Worm (Caenorhabditis elegans) whole organism, L2 larva: ENCODE results near the gene Y110A2AL.2.

ENCODE experiments used
- C34F6.9 ChIP-seq: fragments of 150-350 bp; optimal IDR thresholded peaks from 2 replicates; lab custom pipeline; 2014; ENCODE audit warnings: missing biosample characterization, missing genetic modification characterization
- F13H6.1 ChIP-seq: sonication (generic microtip); optimal IDR thresholded peaks from 2 replicates; lab custom pipeline; 2016; ENCODE audit warnings: missing genetic modification characterization, missing compliant biosample characterization
- ZK546.5 ChIP-seq: sonication (generic microtip); optimal IDR thresholded peaks from 2 replicates; lab custom pipeline; 2017; ENCODE audit warnings: missing biosample characterization, missing genetic modification characterization
- alr-1 ChIP-seq: fragments of 150-350 bp; optimal IDR thresholded peaks from 2 replicates; lab custom pipeline; 2014; ENCODE audit warnings: missing biosample characterization, missing genetic modification characterization
- aly-2 ChIP-seq: fragments of 150-350 bp; optimal IDR thresholded peaks from 2 replicates; lab custom pipeline; 2014; ENCODE audit warnings: missing biosample characterization, missing genetic modification characterization
- ama-1 ChIP-seq: fragments of 150-350 bp; optimal IDR thresholded peaks from 2 replicates; lab custom pipeline; 2018; ENCODE audit warnings: inconsistent platforms
- blmp-1 ChIP-seq: sonication (generic microtip); optimal IDR thresholded peaks from 2 replicates; lab custom pipeline; 2017; ENCODE audit warnings: missing genetic modification characterization, mild to moderate bottlenecking, missing compliant biosample characterization, antibody characterized with exemption, moderate library complexity; ENCODE audit not compliant: insufficient read depth
- ceh-16 ChIP-seq: fragments of 150-350 bp; optimal IDR thresholded peaks from 2 replicates; lab custom pipeline; 2014; ENCODE audit warnings: missing biosample characterization, missing genetic modification characterization
- ceh-82 ChIP-seq: fragments of 150-350 bp; optimal IDR thresholded peaks from 2 replicates; lab custom pipeline; 2014; ENCODE audit warnings: missing biosample characterization, missing genetic modification characterization
- crh-2 ChIP-seq: sonication (generic microtip); optimal IDR thresholded peaks from 2 replicates; lab custom pipeline; 2017; ENCODE audit warnings: missing biosample characterization, missing genetic modification characterization
- dmd-4 ChIP-seq: sonication (generic microtip); optimal IDR thresholded peaks from 2 replicates; lab custom pipeline; 2017; ENCODE audit warnings: missing biosample characterization, missing genetic modification characterization
- egl-27 ChIP-seq: sonication (generic microtip); optimal IDR thresholded peaks from 3 replicates; lab custom pipeline; 2017; ENCODE audit warnings: missing biosample characterization, missing genetic modification reagents, missing genetic modification characterization
- elt-1 ChIP-seq: fragments of 150-350 bp; optimal IDR thresholded peaks from 2 replicates; lab custom pipeline; 2014; ENCODE audit warnings: missing biosample characterization, missing genetic modification characterization
- elt-3 ChIP-seq: sonication (generic microtip); optimal IDR thresholded peaks from 2 replicates; lab custom pipeline; 2017; ENCODE audit warnings: missing biosample characterization, missing genetic modification characterization
- gmeb-1 ChIP-seq: fragments of 150-350 bp; optimal IDR thresholded peaks from 2 replicates; lab custom pipeline; 2014; ENCODE audit warnings: missing biosample characterization, missing genetic modification characterization
- lin-11 ChIP-seq: fragments of 150-350 bp; sonication (generic microtip); optimal IDR thresholded peaks from 2 replicates; lab custom pipeline; 2014; ENCODE audit warnings: missing biosample characterization, missing genetic modification characterization, inconsistent platforms, mixed read lengths
- lin-13 ChIP-seq: fragments of 150-350 bp; optimal IDR thresholded peaks from 2 replicates; lab custom pipeline; 2014; ENCODE audit warnings: missing biosample characterization, missing genetic modification reagents, missing genetic modification characterization
- lsy-2 ChIP-seq, 2 experiments: fragments of 150-350 bp in 1 of 2; sonication (generic microtip) in 1 of 2; optimal IDR thresholded peaks; 2 replicates each; lab custom pipeline; 2014 to 2017; ENCODE audit warnings: missing biosample characterization in 2 of 2, missing genetic modification characterization in 2 of 2
- mab-5 ChIP-seq: fragments of 150-350 bp; optimal IDR thresholded peaks from 2 replicates; lab custom pipeline; 2014; ENCODE audit warnings: missing biosample characterization, missing genetic modification characterization
- mbf-1 ChIP-seq: sonication (generic microtip); optimal IDR thresholded peaks from 2 replicates; lab custom pipeline; 2017; ENCODE audit warnings: missing biosample characterization, missing genetic modification characterization
- mdl-1 ChIP-seq, 2 experiments: fragments of 150-350 bp in 1 of 2; sonication (generic microtip) in 1 of 2; optimal IDR thresholded peaks; 2 replicates each; lab custom pipeline; 2017; ENCODE audit warnings: missing biosample characterization in 2 of 2, missing genetic modification characterization in 2 of 2
- nhr-11 ChIP-seq: fragments of 150-350 bp; optimal IDR thresholded peaks from 2 replicates; lab custom pipeline; 2014; ENCODE audit warnings: missing biosample characterization, missing genetic modification characterization
- nhr-129 ChIP-seq: fragments of 150-350 bp; optimal IDR thresholded peaks from 2 replicates; lab custom pipeline; 2014; ENCODE audit warnings: missing biosample characterization, missing genetic modification characterization
- nhr-21 ChIP-seq: fragments of 150-350 bp; optimal IDR thresholded peaks from 2 replicates; lab custom pipeline; 2014; ENCODE audit warnings: missing biosample characterization, missing genetic modification characterization
- nhr-6 ChIP-seq: fragments of 150-350 bp; optimal IDR thresholded peaks from 2 replicates; lab custom pipeline; 2014; ENCODE audit warnings: missing biosample characterization, missing genetic modification characterization
- nhr-77 ChIP-seq: fragments of 150-350 bp; optimal IDR thresholded peaks from 2 replicates; lab custom pipeline; 2014; ENCODE audit warnings: missing biosample characterization, missing genetic modification characterization
- peb-1 ChIP-seq: fragments of 150-350 bp; optimal IDR thresholded peaks from 2 replicates; lab custom pipeline; 2014; ENCODE audit warnings: missing biosample characterization, missing genetic modification characterization
- sem-4 ChIP-seq: fragments of 150-350 bp; optimal IDR thresholded peaks from 2 replicates; lab custom pipeline; 2014; ENCODE audit warnings: missing biosample characterization, missing genetic modification reagents, missing genetic modification characterization
- skn-1 ChIP-seq: sonication (generic microtip); optimal IDR thresholded peaks from 2 replicates; lab custom pipeline; 2017; ENCODE audit warnings: missing biosample characterization, missing genetic modification characterization
- sma-3 ChIP-seq: sonication (generic microtip); optimal IDR thresholded peaks from 2 replicates; lab custom pipeline; 2016; ENCODE audit warnings: missing genetic modification reagents, missing genetic modification characterization, missing compliant biosample characterization
- snpc-4 ChIP-seq: fragments of 150-350 bp; optimal IDR thresholded peaks from 2 replicates; lab custom pipeline; 2014; ENCODE audit warnings: missing biosample characterization, missing genetic modification characterization
- unc-39 ChIP-seq: fragments of 150-350 bp; optimal IDR thresholded peaks from 2 replicates; lab custom pipeline; 2014; ENCODE audit warnings: missing biosample characterization, missing genetic modification characterization
- unc-55 ChIP-seq: fragments of 150-350 bp; sonication (generic microtip); optimal IDR thresholded peaks from 3 replicates; lab custom pipeline; 2014; ENCODE audit warnings: missing biosample characterization, missing genetic modification reagents, missing genetic modification characterization
- unc-62 ChIP-seq: fragments of 150-350 bp; optimal IDR thresholded peaks from 2 replicates; lab custom pipeline; 2014; ENCODE audit warnings: missing biosample characterization, missing genetic modification reagents, missing genetic modification characterization
- zag-1 ChIP-seq: fragments of 150-350 bp; optimal IDR thresholded peaks from 2 replicates; lab custom pipeline; 2014; ENCODE audit warnings: missing biosample characterization, missing genetic modification characterization
- ztf-1 ChIP-seq: fragments of 200-800 bp; sonication (Bioruptor generic); conservative IDR thresholded peaks from 2 replicates; pipeline ENCODE4 v1.3.6; 2022; ENCODE audit warnings: missing genetic modification characterization, missing compliant biosample characterization
- ztf-11 ChIP-seq: sonication (generic microtip); optimal IDR thresholded peaks from 2 replicates; lab custom pipeline; 2017; ENCODE audit warnings: missing biosample characterization, missing genetic modification characterization

Y110A2AL.2 gene

DNA sequence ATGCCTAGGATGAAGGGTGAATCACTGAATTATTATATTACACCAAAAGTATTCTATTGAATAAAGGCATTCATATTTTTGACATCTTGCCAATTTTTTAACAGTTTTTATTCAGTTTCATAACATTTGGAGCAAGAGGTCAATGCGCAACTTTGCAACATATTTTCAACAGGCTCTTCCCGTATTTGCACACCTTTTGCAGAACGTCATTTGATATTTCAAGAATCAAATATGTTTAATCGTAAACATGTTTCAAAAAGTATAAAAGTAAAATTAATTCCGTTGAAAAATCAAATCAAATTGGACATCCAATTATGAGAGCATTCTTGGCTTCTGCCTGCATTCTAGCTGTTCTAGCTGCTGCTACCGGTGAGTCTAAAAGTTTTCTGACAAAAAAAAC, at the start of gene Y110A2AL.2:
Gene Y110A2AL.2, plus strand, starts transcription at position 301 of the 400 bp plus-strand sequence.
- TF ChIP-seq mdl-1 (tag; optimal IDR thresholded peaks at IDR 0.05; lab: Kevin White, UChicago) = no peak
- no peak for TF ChIP-seq ceh-82
- TF ChIP-seq nhr-77 (tag; lab: Kevin White, UChicago) = no peak
- TF ChIP-seq crh-2 = no peak
- no peak for TF ChIP-seq mab-5 (tag; lab: Kevin White, UChicago)
- no peak for TF ChIP-seq zag-1 (tag; lab: Kevin White, UChicago)
- TF ChIP-seq F13H6.1 = no peak
- TF ChIP-seq nhr-6 = no peak
- no peak for TF ChIP-seq ZK546.5
- TF ChIP-seq elt-1 (tag; lab: Kevin White, UChicago) = no peak
- TF ChIP-seq egl-27 (tag; lab: Kevin White, UChicago) = no peak
- no peak for TF ChIP-seq dmd-4
- no peak for TF ChIP-seq nhr-21
- TF ChIP-seq sma-3 = no peak
- no peak for TF ChIP-seq ceh-16 (tag; lab: Kevin White, UChicago)
- TF ChIP-seq unc-39 (tag; lab: Kevin White, UChicago) = no peak
- TF ChIP-seq snpc-4 (tag; lab: Kevin White, UChicago) = no peak
- TF ChIP-seq blmp-1 (tag; lab: Kevin White, UChicago) = no peak
- TF ChIP-seq lsy-2 (tag; optimal IDR thresholded peaks at IDR 0.05; lab: Kevin White, UChicago) = no peak

DNA sequence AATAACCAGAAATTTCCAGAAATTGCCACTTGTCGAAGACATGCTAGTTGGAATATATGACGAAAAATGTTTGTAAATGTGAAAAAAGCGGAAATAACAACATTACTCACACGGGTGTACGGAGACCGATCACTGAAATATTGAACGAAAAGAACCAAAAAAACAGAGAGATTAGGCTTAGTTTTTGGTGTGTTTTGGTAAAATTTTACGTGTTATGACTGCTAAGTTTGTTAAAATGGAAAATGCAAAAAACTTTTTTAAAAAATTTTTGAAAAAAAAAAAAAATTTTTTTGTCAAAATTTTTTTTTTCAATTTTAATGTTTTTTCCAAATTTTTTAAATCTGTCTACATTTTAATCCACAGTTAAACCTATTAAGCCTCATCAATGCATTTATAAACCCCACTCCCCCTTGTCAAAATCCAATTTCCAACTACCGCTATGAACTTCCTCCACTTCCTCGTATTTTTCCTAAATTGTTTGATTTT, 45.3 kb upstream of the Y110A2AL.2 start, which contains the start of the genes fut-4 and K12H6.10:
Gene fut-4, minus strand, starts transcription at position 101 of the 486 bp plus-strand sequence.
Gene K12H6.10, plus strand, starts transcription at position 436 of the 486 bp plus-strand sequence.
- TF ChIP-seq snpc-4 (tag; lab: Kevin White, UChicago) (no peak), egl-27 (tag; lab: Kevin White, UChicago) (no peak), sma-3 (no peak), ZK546.5 (no peak), ceh-82 (no peak), mdl-1 (tag; optimal IDR thresholded peaks at IDR 0.05; lab: Kevin White, UChicago) (no peak), dmd-4 (no peak), alr-1 (tag; lab: Kevin White, UChicago) (no peak), C34F6.9 (tag; lab: Kevin White, UChicago) (no peak), ama-1 (no peak), peb-1 (no peak), elt-3 (tag; lab: Kevin White, UChicago) (no peak), lin-13 (no peak), unc-62 (no peak), mbf-1 (tag; lab: Kevin White, UChicago) (no peak), elt-1 (tag; lab: Kevin White, UChicago) (no peak), nhr-6 (no peak), skn-1 (tag; lab: Kevin White, UChicago) (no peak), sem-4 (no peak)

DNA sequence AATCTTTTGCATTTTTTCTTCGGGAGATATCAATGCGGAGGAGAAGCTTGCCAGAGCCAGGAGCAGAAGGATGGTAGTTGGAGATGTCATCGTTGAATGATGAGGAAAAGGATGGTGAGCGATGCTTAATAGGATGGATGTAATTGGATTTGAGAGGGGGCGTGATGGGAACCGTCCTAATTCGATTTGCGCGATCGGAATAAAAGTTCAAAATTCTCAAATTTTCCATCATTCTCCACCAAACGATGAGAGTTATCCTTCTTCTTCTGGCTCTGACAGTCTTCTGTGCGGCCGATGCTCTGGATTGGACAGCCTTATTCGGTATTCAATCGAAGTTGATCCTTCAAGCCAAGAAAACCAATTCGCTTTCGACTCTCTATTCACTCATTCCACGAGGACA, 43.6 kb upstream of the Y110A2AL.2 start, which contains the start of the genes K12H6.4 and K12H6.9:
Gene K12H6.4, minus strand, starts transcription at position 101 of the 400 bp plus-strand sequence.
Gene K12H6.9, plus strand, starts transcription at position 236 of the 400 bp plus-strand sequence.
- TF ChIP-seq snpc-4 (tag; lab: Kevin White, UChicago) (no peak), unc-55 (GFP tag; lab: Kevin White, UChicago) (no peak), ztf-1 (GFP tag; lab: Robert Waterston, UW) (no peak), lsy-2 (tag; optimal IDR thresholded peaks at IDR 0.05; lab: Kevin White, UChicago) (no peak), skn-1 (tag; lab: Kevin White, UChicago) (no peak), nhr-21 (no peak), mdl-1 (tag; optimal IDR thresholded peaks at IDR 0.05; lab: Kevin White, UChicago) (no peak), aly-2 (no peak), gmeb-1 (tag; lab: Kevin White, UChicago) (no peak)

DNA sequence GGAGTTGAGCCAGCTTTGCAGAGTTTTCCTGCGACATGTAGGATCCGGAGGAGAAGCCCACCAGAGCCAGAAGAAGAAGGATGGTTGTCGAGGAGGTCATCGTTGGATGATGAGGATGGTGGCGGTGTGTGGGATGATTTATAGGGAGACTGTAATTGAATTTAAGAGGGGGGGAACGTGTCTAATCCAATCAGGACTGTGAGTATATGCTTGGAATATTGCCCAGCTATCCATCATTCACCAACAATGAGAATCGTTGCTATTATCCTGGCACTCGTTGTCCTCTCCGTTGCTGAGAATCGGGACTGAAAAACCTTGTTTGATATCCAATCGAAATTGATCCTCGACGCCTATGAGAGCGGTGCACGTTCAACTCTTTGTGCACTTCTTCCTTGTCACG, 41.7 kb upstream of the Y110A2AL.2 start, which contains the start of gene K12H6.5:
Gene K12H6.5, minus strand, starts transcription at position 101 of the 400 bp plus-strand sequence.
- TF ChIP-seq nhr-11 (tag; lab: Kevin White, UChicago) (no peak), blmp-1 (tag; lab: Kevin White, UChicago) (no peak), mdl-1 (tag; optimal IDR thresholded peaks at IDR 0.05; lab: Kevin White, UChicago) (no peak)
- TF ChIP-seq, all 48 proteins: peak for 0

DNA sequence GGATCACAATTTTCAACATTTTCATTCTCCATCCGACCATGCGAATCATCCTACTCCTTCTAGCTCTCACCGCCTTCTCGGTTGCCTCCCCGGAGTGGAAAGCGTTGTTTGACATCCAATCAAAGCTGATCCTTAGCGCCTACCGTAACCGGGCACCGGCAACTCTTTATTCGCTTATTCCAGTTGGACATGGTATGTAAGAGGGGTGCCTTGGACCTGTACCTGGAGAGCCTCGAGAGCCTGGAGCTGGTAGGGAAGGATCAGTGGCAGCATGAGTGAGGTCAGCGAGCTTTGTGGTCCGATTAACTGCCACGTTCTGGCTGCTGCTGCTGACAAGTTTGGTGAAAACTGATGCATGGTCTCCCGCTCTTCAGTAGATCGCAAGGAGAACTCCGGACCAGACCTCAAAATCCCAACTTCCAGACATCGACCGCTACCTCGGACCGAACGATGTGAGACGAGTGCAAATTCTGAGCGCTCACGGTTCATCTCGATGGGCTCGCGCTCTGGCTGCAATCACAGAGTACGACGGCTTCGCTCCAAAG, 39.9 kb upstream of the Y110A2AL.2 start, which contains the start of gene K12H6.8:
Gene K12H6.8, plus strand, starts transcription at position 38 of the 545 bp plus-strand sequence.
- TF ChIP-seq nhr-129 (tag; lab: Kevin White, UChicago) = no peak
- TF ChIP-seq ama-1 = no peak
- TF ChIP-seq nhr-6 = no peak
- no peak for TF ChIP-seq ZK546.5
- TF ChIP-seq nhr-21 = no peak
- TF ChIP-seq ceh-82 = no peak
- no peak for TF ChIP-seq mab-5 (tag; lab: Kevin White, UChicago)
- TF ChIP-seq sem-4 = no peak
- TF ChIP-seq unc-62 = no peak
- TF ChIP-seq snpc-4 (tag; lab: Kevin White, UChicago) = no peak
- no peak for TF ChIP-seq elt-1 (tag; lab: Kevin White, UChicago)
- no peak for TF ChIP-seq lin-11
- TF ChIP-seq ztf-11 (tag; lab: Kevin White, UChicago) = no peak
- TF ChIP-seq ztf-1 (GFP tag; lab: Robert Waterston, UW) = no peak
- TF ChIP-seq, all 48 proteins: peak for 0
